Worm (Caenorhabditis elegans): ENCODE results near the gene srz-78.

- TF ChIP-seq pax-3 (tag; optimal IDR thresholded peaks at IDR 0.05) (no peak), unc-98 (GFP tag; IDR thresholded peaks at IDR 0.05) (no peak)
Observed at ce11 chrIV:3463254-3463653, 28.3 kb upstream of the srz-78 start, which contains the start of gene F58E2.4.
